Fruit fly (Drosophila melanogaster): ENCODE results near the gene lace.
A peak's percentile ranks its signal among the peaks of the same experiment; 100 is the strongest.

lace gene

DNA sequence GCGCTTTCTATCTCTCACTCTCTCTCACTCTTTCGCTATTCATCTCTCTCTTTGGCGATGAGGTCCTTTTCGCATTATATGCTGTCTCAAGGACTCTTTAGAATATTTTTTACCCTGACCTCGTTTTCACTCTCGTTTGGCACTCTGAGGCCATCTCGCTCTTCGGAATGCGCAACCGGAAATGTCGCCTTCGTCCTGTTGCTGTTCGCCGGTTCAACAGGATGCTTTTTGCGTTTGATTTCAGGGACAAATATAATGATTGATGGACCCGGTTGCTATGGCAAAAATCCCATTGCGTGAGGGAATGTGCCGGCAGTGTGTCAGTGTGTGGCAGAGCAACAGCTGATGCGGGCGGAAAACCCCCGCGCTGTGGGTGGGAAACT lies 6.8 kb upstream of the lace start (continued):
- TF ChIP-seq gem (tag; optimal IDR thresholded peaks at IDR 0.05) (no peak), Trl (optimal IDR thresholded peaks at IDR 0.05) (peak in 1 of 2 experiments; percentile 26), Trl (GFP tag; optimal IDR thresholded peaks at IDR 0.05) (no peak), tx (GFP tag; optimal IDR thresholded peaks at IDR 0.05) (no peak), CG15073 (GFP tag; optimal IDR thresholded peaks at IDR 0.05) (no peak), tll (GFP tag; optimal IDR thresholded peaks at IDR 0.05) (peak in 1 of 2 experiments; percentile 54), D (optimal IDR thresholded peaks at IDR 0.05) (peak; percentile 91), D (GFP tag; optimal IDR thresholded peaks at IDR 0.05) (no peak), sd (tag; optimal IDR thresholded peaks at IDR 0.05) (peak; percentile 100), CG13287 (GFP tag; IDR thresholded peaks at IDR 0.05; ENCODE audit: partially characterized antibody) (peak; percentile 18; the same call in 1 of the 2 replicates), fd102C (GFP tag; optimal IDR thresholded peaks at IDR 0.05) (peak; percentile 26), CG12104 (GFP tag; optimal IDR thresholded peaks at IDR 0.05) (no peak), cato (GFP tag; optimal IDR thresholded peaks at IDR 0.05; ENCODE audit: borderline replicate concordance) (no peak), CG8924 (tag; optimal IDR thresholded peaks at IDR 0.05) (no peak), Six4 (GFP tag; optimal IDR thresholded peaks at IDR 0.05) (no peak), CrebB (tag; optimal IDR thresholded peaks at IDR 0.05) (no peak)

dm6 chr2L:15493627-15494026 lies 5.3 kb upstream of the lace start:
- TF ChIP-seq abd-A (tag; optimal IDR thresholded peaks at IDR 0.05) (no peak), Drgx (GFP tag; IDR thresholded peaks at IDR 0.05) (peak; percentile 40; the same call in 1 of the 2 replicates)

- TF ChIP-seq unc-4 (GFP tag; IDR thresholded peaks at IDR 0.05; ENCODE audit: partially characterized antibody) (no peak), Scr (GFP tag; IDR thresholded peaks at IDR 0.05; ENCODE audit: partially characterized antibody) (no peak), CG2712 (tag; optimal IDR thresholded peaks at IDR 0.05) (peak; percentile 8), CG4424 (GFP tag; optimal IDR thresholded peaks at IDR 0.05) (peak; percentile 3), prd (optimal IDR thresholded peaks at IDR 0.05) (no peak), prd (GFP tag; IDR thresholded peaks at IDR 0.05) (peak; percentile 30; the same call in 1 of the 3 replicates), sens (GFP tag) (peak; percentile 58), fd3F (GFP tag; optimal IDR thresholded peaks at IDR 0.05) (no peak), bab2 (GFP tag; optimal IDR thresholded peaks at IDR 0.05) (no peak), cad (GFP tag; optimal IDR thresholded peaks at IDR 0.05) (no peak), Drgx (GFP tag; IDR thresholded peaks at IDR 0.05) (0 out of 2 replicates have a peak, but pooled peaks have one; percentile 34), jigr1 (GFP tag; IDR thresholded peaks at IDR 0.05) (no peak), phol (tag; optimal IDR thresholded peaks at IDR 0.05) (peak; percentile 0), CG9727 (GFP tag; optimal IDR thresholded peaks at IDR 0.05) (peak; percentile 3), lola (GFP tag; optimal IDR thresholded peaks at IDR 0.05) (peak in 1 of 3 experiments; percentile 1), eve (GFP tag; optimal IDR thresholded peaks at IDR 0.05) (peak in 1 of 2 experiments; percentile 19), CG10979 (tag; optimal IDR thresholded peaks at IDR 0.05) (peak; percentile 21), Xrp1 (GFP tag; IDR thresholded peaks at IDR 0.05) (0 out of 2 replicates have a peak, but pooled peaks have one; percentile 18), CG18262 (tag; optimal IDR thresholded peaks at IDR 0.05) (peak; percentile 28), gem (tag; optimal IDR thresholded peaks at IDR 0.05) (peak; percentile 29), CG3163 (GFP tag; optimal IDR thresholded peaks at IDR 0.05) (no peak), dm (GFP tag; optimal IDR thresholded peaks at IDR 0.05) (no peak)
These were observed 2.6 kb upstream of the lace start for dm6 chr2L:15496310-15496709.

Measured in whole organism, embryonic.